Worm (Caenorhabditis elegans): Measurements from ENCODE around the gene nhr-26.

DNA sequence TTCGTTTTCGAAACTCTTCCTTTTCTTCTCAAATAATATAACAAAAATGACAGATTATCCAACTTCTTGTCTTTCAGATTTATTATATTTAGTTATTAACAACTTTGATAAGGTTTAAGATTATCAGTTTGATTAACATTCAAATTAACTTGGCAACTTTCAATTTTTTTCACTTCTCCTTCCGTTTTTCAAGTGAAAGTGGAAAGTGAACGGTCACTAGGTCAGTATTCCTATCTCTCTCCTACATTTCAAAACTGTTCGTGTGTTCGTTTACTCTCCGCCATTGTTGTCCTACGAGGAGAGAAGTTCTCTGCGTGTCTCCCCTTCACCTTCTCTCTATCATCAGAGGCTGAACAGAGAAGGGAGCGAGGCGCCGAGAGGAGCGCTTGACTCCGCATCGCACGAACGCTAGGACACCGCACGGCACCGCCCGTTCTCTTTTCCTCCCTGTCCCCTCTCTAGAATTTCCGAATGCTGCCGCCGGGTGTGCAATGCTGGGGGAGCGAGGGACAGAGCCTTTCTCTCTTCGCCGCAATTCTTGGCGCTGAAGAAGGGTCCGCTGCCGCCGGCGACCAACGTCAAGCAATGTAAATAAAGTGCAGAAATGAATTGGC, 43.7 kb downstream of the nhr-26 start:
- TF ChIP-seq fkh-2 (tag; optimal IDR thresholded peaks at IDR 0.05), result no peak
- peak; percentile 68 for TF ChIP-seq lin-39 (tag; optimal IDR thresholded peaks at IDR 0.05)
- no peak for TF ChIP-seq nhr-12 (tag; optimal IDR thresholded peaks at IDR 0.05)
- no peak for TF ChIP-seq sea-2 (GFP tag; optimal IDR thresholded peaks at IDR 0.05)

Measured in whole organism, L3 larva.